Worm (Caenorhabditis elegans): ENCODE results near the gene srlf-37.

DNA sequence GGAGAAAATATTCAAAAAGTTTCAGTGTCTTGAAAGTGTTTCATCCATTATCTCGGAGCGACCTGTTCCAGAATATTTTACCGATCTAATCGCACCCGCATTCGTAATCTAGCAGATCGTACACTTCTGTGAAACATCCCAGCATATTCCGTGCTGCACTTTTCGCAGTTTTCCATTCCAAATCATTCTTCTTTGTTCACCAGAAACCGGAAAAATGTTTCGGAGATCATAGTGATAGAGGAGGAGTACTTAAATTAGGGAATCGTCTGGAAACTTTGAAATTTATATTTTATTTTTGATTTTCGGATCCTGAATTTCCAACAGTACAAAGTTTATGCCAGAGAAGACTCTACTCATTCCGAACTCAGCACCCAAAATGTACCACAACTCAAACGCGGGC lies 18.5 kb downstream of the srlf-37 start, which contains the start of gene K06H6.2:
- TF ChIP-seq nhr-237 (tag; optimal IDR thresholded peaks at IDR 0.05) (no peak), unc-120 (tag; optimal IDR thresholded peaks at IDR 0.05; ENCODE audit: poor library complexity, severe bottlenecking) (no peak), unc-39 (tag; optimal IDR thresholded peaks at IDR 0.05) (no peak), mab-5 (tag; optimal IDR thresholded peaks at IDR 0.05) (no peak), elt-3 (tag; optimal IDR thresholded peaks at IDR 0.05) (no peak), pha-4 (tag; optimal IDR thresholded peaks at IDR 0.05) (no peak), nhr-76 (tag; optimal IDR thresholded peaks at IDR 0.05) (no peak), ham-2 (GFP tag; optimal IDR thresholded peaks at IDR 0.05) (no peak), elt-1 (tag; optimal IDR thresholded peaks at IDR 0.05; ENCODE audit: borderline replicate concordance, insufficient read depth) (peak; percentile 72), sptf-1 (tag; optimal IDR thresholded peaks at IDR 0.05) (no peak)
